Worm (Caenorhabditis elegans) whole organism, late embryonic: ENCODE measurements around the gene aly-3.

Experiments used
- ama-1 ChIP-seq: fragments of 150-350 bp; optimal IDR thresholded peaks from 2 replicates; lab custom pipeline; 2014
- dmd-4 ChIP-seq: sonication (generic microtip); optimal IDR thresholded peaks from 2 replicates; lab custom pipeline; 2016; ENCODE audit warnings: borderline replicate concordance, missing genetic modification characterization, missing compliant biosample characterization
- elt-2 ChIP-seq: sonication (generic microtip); optimal IDR thresholded peaks from 2 replicates; lab custom pipeline; 2016; ENCODE audit warnings: missing genetic modification reagents, missing genetic modification characterization, missing compliant biosample characterization
- pha-4 ChIP-seq: fragments of 150-350 bp; optimal IDR thresholded peaks from 2 replicates; lab custom pipeline; 2018; ENCODE audit warnings: missing biosample characterization, missing genetic modification reagents, missing genetic modification characterization
- pqm-1 ChIP-seq: sonication (generic microtip); optimal IDR thresholded peaks from 2 replicates; lab custom pipeline; 2016; ENCODE audit warnings: missing genetic modification characterization, missing compliant biosample characterization

ce11 chrIV:12167944-12168343 lies 44.9 kb downstream of the aly-3 start, which contains the start of gene F20B10.3:
- TF ChIP-seq pqm-1, result no peak
- TF ChIP-seq dmd-4 (tag; lab: Kevin White, UChicago), result no peak
- no peak for TF ChIP-seq ama-1 (lab: Kevin White, UChicago)
- TF ChIP-seq elt-2 (tag; lab: Kevin White, UChicago), result no peak
- TF ChIP-seq pha-4 (tag; lab: Kevin White, UChicago), result no peak
